Fruit fly (Drosophila melanogaster): ENCODE data around the gene clumsy.

The clumsy gene

DNA sequence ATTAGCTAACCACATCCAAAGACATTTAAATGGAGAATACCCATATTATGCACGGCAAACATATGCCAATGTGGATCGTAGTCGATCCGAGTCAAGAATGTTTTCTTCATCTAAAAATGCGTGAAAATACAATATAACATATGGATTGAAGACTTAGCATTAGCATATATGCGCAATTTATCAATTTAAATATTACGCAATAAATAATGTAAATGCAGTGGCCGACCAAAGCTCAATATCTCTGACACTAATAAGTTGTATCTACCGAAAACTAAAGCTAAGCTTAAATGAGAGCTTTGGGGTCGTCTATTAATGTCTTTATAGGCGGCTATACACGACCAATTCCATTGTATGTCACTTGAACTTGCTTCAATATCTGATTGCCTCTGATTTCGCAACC, 29.2 kb downstream of the clumsy start:
- no peak for TF ChIP-seq CG11294 (GFP tag; IDR thresholded peaks at IDR 0.05)
- TF ChIP-seq CG10631 (GFP tag; optimal IDR thresholded peaks at IDR 0.05): no peak
- TF ChIP-seq Eip93F (GFP tag; optimal IDR thresholded peaks at IDR 0.05): no peak
- no peak for TF ChIP-seq CG31627 (GFP tag; optimal IDR thresholded peaks at IDR 0.05)
- TF ChIP-seq OdsH (GFP tag; optimal IDR thresholded peaks at IDR 0.05): no peak
- no peak for TF ChIP-seq Hr38 (GFP tag; optimal IDR thresholded peaks at IDR 0.05)
- TF ChIP-seq net (GFP tag; optimal IDR thresholded peaks at IDR 0.05): no peak
- TF ChIP-seq svp (GFP tag): no peak
- TF ChIP-seq Hr39 (GFP tag; optimal IDR thresholded peaks at IDR 0.05): no peak
- no peak for TF ChIP-seq acj6 (GFP tag; optimal IDR thresholded peaks at IDR 0.05)
- no peak for TF ChIP-seq ss (GFP tag; optimal IDR thresholded peaks at IDR 0.05)
- no peak for TF ChIP-seq topi (GFP tag; optimal IDR thresholded peaks at IDR 0.05)
- no peak for TF ChIP-seq CG6808 (GFP tag; optimal IDR thresholded peaks at IDR 0.05)
- no peak for TF ChIP-seq dsx (GFP tag; optimal IDR thresholded peaks at IDR 0.05; ENCODE audit: poor library complexity, severe bottlenecking)
- no peak for TF ChIP-seq Sox102F (GFP tag; optimal IDR thresholded peaks at IDR 0.05)
- TF ChIP-seq CG9139 (GFP tag; optimal IDR thresholded peaks at IDR 0.05): no peak

DNA sequence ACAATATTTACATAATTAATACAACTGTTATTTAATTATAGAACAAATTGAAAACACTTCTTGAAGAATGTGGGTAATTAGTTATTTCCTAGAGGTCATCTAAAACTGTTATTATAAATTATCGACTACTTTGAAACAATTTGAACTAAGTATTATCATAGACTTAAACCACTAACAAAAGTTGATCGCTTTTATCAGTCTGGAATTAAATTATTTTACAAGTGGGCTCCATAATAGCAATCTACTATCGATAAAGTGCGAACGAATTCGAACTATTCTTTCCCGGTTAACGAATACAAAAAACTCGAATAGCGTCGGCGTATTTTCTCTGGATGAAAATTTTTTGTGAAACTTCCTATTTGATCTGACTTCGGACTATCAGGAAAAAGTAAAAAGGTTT, 30.3 kb downstream of the clumsy start, which contains the start of gene CG31626:
TSS of gene CG31626 (minus strand) at position 101 of the 400 bp plus-strand sequence.
- TF ChIP-seq CG11902 (GFP tag; optimal IDR thresholded peaks at IDR 0.05) (no peak), Sox14 (GFP tag; optimal IDR thresholded peaks at IDR 0.05) (no peak), CG8319 (GFP tag; optimal IDR thresholded peaks at IDR 0.05) (no peak), CG9139 (GFP tag; optimal IDR thresholded peaks at IDR 0.05) (no peak), Sox102F (GFP tag; optimal IDR thresholded peaks at IDR 0.05) (no peak), CG3032 (tag; optimal IDR thresholded peaks at IDR 0.05) (no peak), net (GFP tag; optimal IDR thresholded peaks at IDR 0.05) (no peak), fd85E (GFP tag; optimal IDR thresholded peaks at IDR 0.05) (no peak)

DNA sequence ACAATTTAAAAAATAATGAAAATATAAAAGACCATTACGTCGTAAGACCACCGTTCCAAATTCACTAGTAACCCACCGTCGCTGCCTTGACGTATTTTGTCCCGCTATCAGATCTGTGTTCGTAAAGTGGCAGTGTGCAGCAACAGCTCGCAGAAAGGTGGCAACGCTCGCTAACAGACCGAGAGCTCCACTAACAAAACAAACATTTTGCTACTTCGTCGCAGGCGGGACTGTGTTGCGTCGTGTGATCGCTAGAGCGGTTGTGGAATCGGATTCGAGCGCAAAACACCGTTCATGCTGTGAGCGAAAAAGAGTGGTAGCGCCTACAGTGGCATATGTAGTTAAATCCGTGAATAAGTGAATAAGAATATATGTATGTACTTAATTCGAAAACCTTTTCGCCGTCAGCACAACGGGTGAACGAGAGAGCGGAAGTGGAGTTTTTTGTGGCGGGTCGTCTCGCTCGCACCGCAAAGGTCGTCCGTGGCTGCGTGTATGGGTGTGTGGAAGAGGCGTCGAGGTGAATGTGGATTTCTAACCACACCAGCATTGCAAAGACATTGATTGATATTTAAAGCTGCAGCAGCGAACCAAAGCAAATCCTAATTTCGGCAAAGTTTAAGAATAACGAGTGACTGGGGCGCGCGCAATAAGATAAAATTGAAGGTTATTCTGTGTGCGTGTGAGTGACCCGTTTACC, 30.9 kb downstream of the clumsy start, which contains the start of gene Hr39:
TSS of gene Hr39 (plus strand) at position 203 of the 700 bp plus-strand sequence.
- TF ChIP-seq svp (GFP tag): peak; percentile 95
- no peak for TF ChIP-seq net (GFP tag; optimal IDR thresholded peaks at IDR 0.05)
- TF ChIP-seq CG8632 (GFP tag; optimal IDR thresholded peaks at IDR 0.05): no peak
- TF ChIP-seq Hr4 (GFP tag; optimal IDR thresholded peaks at IDR 0.05): no peak
- TF ChIP-seq CG7368 (GFP tag; optimal IDR thresholded peaks at IDR 0.05): peak; percentile 8
- peak; percentile 28 for TF ChIP-seq lz (GFP tag; optimal IDR thresholded peaks at IDR 0.05)
- no peak for TF ChIP-seq salr (GFP tag; optimal IDR thresholded peaks at IDR 0.05)
- TF ChIP-seq topi (GFP tag; optimal IDR thresholded peaks at IDR 0.05): peak; percentile 3
- TF ChIP-seq Eip78C (GFP tag): peak; percentile 59
- peak; percentile 31 for TF ChIP-seq CG6854 (GFP tag; optimal IDR thresholded peaks at IDR 0.05)
- TF ChIP-seq Eip75B (GFP tag; optimal IDR thresholded peaks at IDR 0.05): peak; percentile 40
- TF ChIP-seq CG3032 (tag; optimal IDR thresholded peaks at IDR 0.05): peak; percentile 34
- TF ChIP-seq Sox14 (GFP tag; optimal IDR thresholded peaks at IDR 0.05): peak; percentile 62
- peak; percentile 51 for TF ChIP-seq fkh (GFP tag; optimal IDR thresholded peaks at IDR 0.05)
- no peak for TF ChIP-seq pdm3 (GFP tag; optimal IDR thresholded peaks at IDR 0.05)
- no peak for TF ChIP-seq Eip93F (GFP tag; optimal IDR thresholded peaks at IDR 0.05)

DNA sequence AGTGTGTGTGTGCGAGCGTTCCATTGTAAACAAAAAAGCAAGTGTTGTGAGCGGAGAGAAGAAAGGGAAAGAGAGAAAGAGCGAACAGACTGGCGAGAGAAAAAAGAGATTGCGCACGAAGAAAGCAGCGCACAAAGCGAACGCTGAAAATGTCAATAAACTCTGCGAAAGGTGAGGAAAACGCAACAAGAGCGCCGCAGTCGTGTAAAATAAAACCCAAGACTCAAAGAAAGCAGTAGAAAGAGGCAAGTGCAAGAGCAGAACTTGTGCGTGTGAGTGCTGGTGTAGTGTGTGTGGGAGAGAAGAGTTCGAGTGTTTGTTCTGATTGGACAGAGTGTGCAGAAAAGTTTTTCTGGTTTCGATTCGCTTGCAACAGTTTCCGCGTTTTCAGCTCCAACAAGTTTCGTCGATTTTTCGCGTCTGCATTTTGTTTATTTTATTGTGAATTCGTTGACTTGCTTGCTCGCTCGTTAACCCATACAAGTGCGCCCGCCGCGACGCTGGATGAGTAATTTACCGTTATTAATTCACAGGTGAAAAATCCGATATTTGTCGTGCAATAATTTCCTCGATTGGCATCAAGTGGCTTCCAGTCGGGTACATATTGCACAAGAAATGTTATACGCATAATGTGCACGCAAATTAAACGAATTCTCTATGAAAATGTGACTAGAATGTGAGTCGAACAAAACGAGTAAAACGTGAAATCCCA, 31.6 kb downstream of the clumsy start:
- TF ChIP-seq dsx (GFP tag; optimal IDR thresholded peaks at IDR 0.05; ENCODE audit: poor library complexity, severe bottlenecking) (peak; percentile 24), salr (GFP tag; optimal IDR thresholded peaks at IDR 0.05) (no peak), eg (GFP tag; IDR thresholded peaks at IDR 0.05) (no peak), CG11762 (GFP tag; optimal IDR thresholded peaks at IDR 0.05; ENCODE audit: insufficient read depth) (no peak), CG8119 (GFP tag; IDR thresholded peaks at IDR 0.05) (no peak), Ets96B (tag; optimal IDR thresholded peaks at IDR 0.05) (no peak), CG11902 (GFP tag; optimal IDR thresholded peaks at IDR 0.05) (no peak), CG3032 (tag; optimal IDR thresholded peaks at IDR 0.05) (no peak), net (GFP tag; optimal IDR thresholded peaks at IDR 0.05) (peak; percentile 13), Lpt (GFP tag; optimal IDR thresholded peaks at IDR 0.05) (peak; percentile 75), CG10631 (GFP tag; optimal IDR thresholded peaks at IDR 0.05) (no peak), CG11294 (GFP tag; IDR thresholded peaks at IDR 0.05) (no peak), CG9139 (GFP tag; optimal IDR thresholded peaks at IDR 0.05) (peak; percentile 18), Hr38 (GFP tag; optimal IDR thresholded peaks at IDR 0.05) (no peak), Hr39 (GFP tag; optimal IDR thresholded peaks at IDR 0.05) (no peak), Eip78C (GFP tag) (peak; percentile 84), Ets21C (GFP tag; optimal IDR thresholded peaks at IDR 0.05) (no peak), CG10669 (GFP tag; optimal IDR thresholded peaks at IDR 0.05) (no peak), CG6276 (GFP tag; optimal IDR thresholded peaks at IDR 0.05) (peak; percentile 38), Sox102F (GFP tag; optimal IDR thresholded peaks at IDR 0.05) (peak; percentile 33), Gug (GFP tag; IDR thresholded peaks at IDR 0.05) (no peak), ss (GFP tag; optimal IDR thresholded peaks at IDR 0.05) (peak; percentile 12 to 65), spab (GFP tag; optimal IDR thresholded peaks at IDR 0.05) (no peak), CG8319 (GFP tag; optimal IDR thresholded peaks at IDR 0.05) (no peak), fkh (GFP tag; optimal IDR thresholded peaks at IDR 0.05) (peak; percentile 68)

All from whole organism, prepupa.